Worm (Caenorhabditis elegans): Measurements from ENCODE around the gene F21C10.1.

- no peak for TF ChIP-seq ZK546.5 (tag; optimal IDR thresholded peaks at IDR 0.05)
- no peak for TF ChIP-seq zag-1 (tag; optimal IDR thresholded peaks at IDR 0.05)
These were observed 14.9 kb downstream of the F21C10.1 start, which contains the start of gene spl-2 for ce11 chrV:9146849-9147557.

Measured in whole organism, L2 larva.